Worm (Caenorhabditis elegans): ENCODE results near the gene srz-13.

srz-13 gene

ce11 chrV:16195379-16195778 is 13.2 kb downstream of the srz-13 start, which contains the start of gene rabr-3:
rabr-3 (plus strand) TSS chrV:16195679.
- no peak for TF ChIP-seq aha-1 (tag; optimal IDR thresholded peaks at IDR 0.05)
- TF ChIP-seq xbp-1 (tag; optimal IDR thresholded peaks at IDR 0.05) = no peak
- no peak for TF ChIP-seq nhr-20 (tag; optimal IDR thresholded peaks at IDR 0.05)
- TF ChIP-seq nhr-76 (tag; optimal IDR thresholded peaks at IDR 0.05) = no peak
- TF ChIP-seq unc-30 (tag; optimal IDR thresholded peaks at IDR 0.05) = no peak
- no peak for TF ChIP-seq ces-1 (GFP tag; optimal IDR thresholded peaks at IDR 0.05)
- TF ChIP-seq ceh-63 (GFP tag; optimal IDR thresholded peaks at IDR 0.05) = no peak

ce11 chrV:16198016-16198415 is 15.8 kb downstream of the srz-13 start, which contains the start of gene F11A5.5:
F11A5.5 (plus strand) TSS chrV:16198316.
- TF ChIP-seq ceh-8 (GFP tag; optimal IDR thresholded peaks at IDR 0.05) (no peak), unc-62 (GFP tag; optimal IDR thresholded peaks at IDR 0.05) (no peak), xbp-1 (tag; optimal IDR thresholded peaks at IDR 0.05) (no peak), lin-15B (tag; optimal IDR thresholded peaks at IDR 0.05) (no peak), isw-1 (GFP tag; IDR thresholded peaks at IDR 0.05) (no peak), mab-9 (GFP tag; IDR thresholded peaks at IDR 0.05) (no peak), nhr-71 (tag; optimal IDR thresholded peaks at IDR 0.05) (no peak), pag-3 (tag; optimal IDR thresholded peaks at IDR 0.05; ENCODE audit: borderline replicate concordance, insufficient read depth) (no peak), fkh-8 (tag; optimal IDR thresholded peaks at IDR 0.05) (no peak)

- TF ChIP-seq dsc-1 (tag; optimal IDR thresholded peaks at IDR 0.05) = no peak
- no peak for TF ChIP-seq ceh-88 (GFP tag; IDR thresholded peaks at IDR 0.05)
- TF ChIP-seq skn-1 (tag; optimal IDR thresholded peaks at IDR 0.05) = no peak
- TF ChIP-seq pag-3 (tag; optimal IDR thresholded peaks at IDR 0.05; ENCODE audit: borderline replicate concordance, insufficient read depth) = no peak
- TF ChIP-seq unc-86 (tag; optimal IDR thresholded peaks at IDR 0.05) = no peak
- TF ChIP-seq ztf-11 (tag; optimal IDR thresholded peaks at IDR 0.05) = no peak
- TF ChIP-seq hlh-17 (GFP tag; optimal IDR thresholded peaks at IDR 0.05; ENCODE audit: borderline replicate concordance) = no peak
- TF ChIP-seq mab-9 (GFP tag; IDR thresholded peaks at IDR 0.05) = no peak
Measured at ce11 chrV:16201730-16202129, 19.5 kb downstream of the srz-13 start, which contains the start of gene F11A5.17. F11A5.17 (plus strand) TSS chrV:16202030.

- TF ChIP-seq nhr-11 (tag; optimal IDR thresholded peaks at IDR 0.05) = no peak
- no peak for TF ChIP-seq lin-13 (GFP tag; optimal IDR thresholded peaks at IDR 0.05)
- TF ChIP-seq egl-13 (tag; optimal IDR thresholded peaks at IDR 0.05) = no peak
- no peak for TF ChIP-seq sox-4 (tag; optimal IDR thresholded peaks at IDR 0.05)
- TF ChIP-seq xbp-1 (tag; optimal IDR thresholded peaks at IDR 0.05) = no peak
- no peak for TF ChIP-seq aly-2 (tag; optimal IDR thresholded peaks at IDR 0.05)
- no peak for TF ChIP-seq unc-86 (tag; optimal IDR thresholded peaks at IDR 0.05)
- no peak for TF ChIP-seq lin-15B (tag; optimal IDR thresholded peaks at IDR 0.05)
- TF ChIP-seq ceh-90 (tag; optimal IDR thresholded peaks at IDR 0.05) = no peak
Measured at ce11 chrV:16202618-16203017, 20.4 kb downstream of the srz-13 start, which contains the start of gene F11A5.18. F11A5.18 (plus strand) TSS chrV:16202918.

- TF ChIP-seq nhr-76 (tag; optimal IDR thresholded peaks at IDR 0.05) = no peak
- TF ChIP-seq fkh-8 (tag; optimal IDR thresholded peaks at IDR 0.05) = no peak
- TF ChIP-seq mdl-1 (tag; optimal IDR thresholded peaks at IDR 0.05) = no peak
- no peak for TF ChIP-seq nhr-11 (tag; optimal IDR thresholded peaks at IDR 0.05)
Measured at ce11 chrV:16204888-16205287, 22.7 kb downstream of the srz-13 start, which contains the start of gene irld-26. irld-26 (plus strand) TSS chrV:16205188.

ce11 chrV:16209837-16210236 is 27.6 kb downstream of the srz-13 start, which contains the start of gene oac-15:
oac-15 (minus strand) TSS chrV:16209937.
- TF ChIP-seq skn-1 (tag; optimal IDR thresholded peaks at IDR 0.05) = no peak
- no peak for TF ChIP-seq nhr-19 (GFP tag; conservative IDR thresholded peaks at IDR 0.05)
- TF ChIP-seq lin-35 (GFP tag; optimal IDR thresholded peaks at IDR 0.05) = no peak
- no peak for TF ChIP-seq nhr-47 (tag; optimal IDR thresholded peaks at IDR 0.05)
- TF ChIP-seq lir-3 (tag; optimal IDR thresholded peaks at IDR 0.05; ENCODE audit: poor library complexity) = no peak
- no peak for TF ChIP-seq elt-3 (tag; optimal IDR thresholded peaks at IDR 0.05)
- no peak for TF ChIP-seq pqm-1 (tag; optimal IDR thresholded peaks at IDR 0.05)
- no peak for TF ChIP-seq swsn-7 (tag; optimal IDR thresholded peaks at IDR 0.05)
- TF ChIP-seq unc-62 (GFP tag; optimal IDR thresholded peaks at IDR 0.05) = no peak
- TF ChIP-seq tbx-2 (tag; optimal IDR thresholded peaks at IDR 0.05) = no peak

Measured in whole organism, L1 larva.